Worm (Caenorhabditis elegans) whole organism, L3 larva: Measurements from ENCODE around the gene F14F9.5.

Experiments
- elt-1 ChIP-seq: fragments of 150-350 bp; optimal IDR thresholded peaks from 2 replicates; lab custom pipeline; 2014; ENCODE audit warnings: missing biosample characterization, missing genetic modification characterization
- mdl-1 ChIP-seq: fragments of 150-350 bp; optimal IDR thresholded peaks from 2 replicates; lab custom pipeline; 2014; ENCODE audit warnings: missing biosample characterization, missing genetic modification characterization
- mml-1 ChIP-seq: fragments of 150-350 bp; sonication (generic microtip); optimal IDR thresholded peaks from 3 replicates; lab custom pipeline; 2014; ENCODE audit warnings: missing biosample characterization, missing genetic modification characterization
- nhr-12 ChIP-seq: fragments of 150-350 bp; optimal IDR thresholded peaks from 2 replicates; lab custom pipeline; 2014; ENCODE audit warnings: missing biosample characterization, missing genetic modification characterization
- pha-4 ChIP-seq: fragments of 150-350 bp; optimal IDR thresholded peaks from 2 replicates; lab custom pipeline; 2014; ENCODE audit warnings: missing biosample characterization, missing genetic modification reagents, missing genetic modification characterization
- skn-1 ChIP-seq: fragments of 150-350 bp; optimal IDR thresholded peaks from 2 replicates; lab custom pipeline; 2014; ENCODE audit warnings: missing biosample characterization, missing genetic modification characterization

DNA sequence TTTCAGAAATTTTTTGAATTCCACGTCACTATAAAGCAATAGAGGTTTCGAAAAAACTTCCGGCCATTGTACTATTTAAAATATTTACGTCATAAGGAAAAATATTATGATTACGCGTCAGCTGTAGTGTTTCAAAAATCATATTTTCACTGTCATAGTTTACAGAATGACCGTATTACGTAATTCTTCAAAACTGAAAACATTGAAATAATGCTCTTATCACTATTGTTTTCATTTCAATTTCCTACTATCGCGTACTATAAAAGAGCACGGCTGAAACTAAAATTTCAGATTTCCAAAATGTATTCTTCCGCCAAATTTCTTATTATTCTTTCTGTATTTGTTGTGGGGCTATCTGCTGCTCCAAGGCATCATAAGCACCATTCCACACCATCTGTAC, 17.6 kb downstream of the F14F9.5 start, which contains the start of gene F14F9.2:
- no peak for TF ChIP-seq mml-1 (tag; lab: Kevin White, UChicago)
- no peak for TF ChIP-seq mdl-1
- no peak for TF ChIP-seq elt-1 (tag; lab: Kevin White, UChicago)
- TF ChIP-seq pha-4 (tag; lab: Kevin White, UChicago) = no peak
- TF ChIP-seq skn-1 (tag; lab: Kevin White, UChicago) = no peak
- TF ChIP-seq nhr-12 (tag; lab: Kevin White, UChicago) = no peak
